Worm (Caenorhabditis elegans) whole organism, L1 larva: ENCODE data around the gene cpar-1.

Experiments used
- C04F5.9 ChIP-seq: sonication (generic microtip); optimal IDR thresholded peaks from 2 replicates; lab custom pipeline; 2016; ENCODE audit warnings: missing genetic modification characterization, missing compliant biosample characterization
- C16A3.4 ChIP-seq: fragments of 150-350 bp; optimal IDR thresholded peaks from 2 replicates; lab custom pipeline; 2014; ENCODE audit warnings: missing biosample characterization, missing genetic modification characterization
- C34B4.2 ChIP-seq: sonication (generic microtip); optimal IDR thresholded peaks from 2 replicates; lab custom pipeline; 2017; ENCODE audit warnings: mild to moderate bottlenecking, missing genetic modification characterization, missing compliant biosample characterization
- F16B12.6 ChIP-seq: fragments of 150-350 bp; optimal IDR thresholded peaks from 2 replicates; lab custom pipeline; 2014; ENCODE audit warnings: missing biosample characterization, missing genetic modification characterization
- alr-1 ChIP-seq: fragments of 200-800 bp; sonication (Bioruptor generic); optimal IDR thresholded peaks from 2 replicates; lab custom pipeline; 2018; ENCODE audit warnings: borderline replicate concordance, mild to moderate bottlenecking, missing genetic modification characterization, missing compliant biosample characterization
- ceh-82 ChIP-seq, 3 experiments: fragments of 150-350 bp in 1 of 3; sonication (generic microtip) in 2 of 3; optimal IDR thresholded peaks; 2 replicates each; lab custom pipeline; 2014 to 2017; ENCODE audit warnings: missing biosample characterization in 3 of 3, missing genetic modification characterization in 3 of 3
- ceh-90 ChIP-seq: sonication (generic microtip); optimal IDR thresholded peaks from 2 replicates; lab custom pipeline; 2016; ENCODE audit warnings: missing genetic modification characterization, missing compliant biosample characterization
- dpl-1 ChIP-seq, 3 experiments: fragments of 150-350 bp in 2 of 3; sonication (generic microtip) in 1 of 3; optimal IDR thresholded peaks; 2 replicates each; lab custom pipeline; 2014 to 2017; ENCODE audit warnings: missing biosample characterization in 3 of 3, missing genetic modification characterization in 3 of 3, missing genetic modification reagents in 3 of 3
- dsc-1 ChIP-seq: sonication (generic microtip); optimal IDR thresholded peaks from 2 replicates; lab custom pipeline; 2016; ENCODE audit warnings: mild to moderate bottlenecking, missing genetic modification characterization, missing compliant biosample characterization
- egl-13 ChIP-seq: sonication (generic microtip); optimal IDR thresholded peaks from 2 replicates; lab custom pipeline; 2016; ENCODE audit warnings: missing genotype, missing genetic modification reagents, missing genetic modification characterization, missing compliant biosample characterization
- ets-5 ChIP-seq: fragments of 200-800 bp; sonication (Bioruptor generic); IDR thresholded peaks from 2 replicates; pipeline ENCODE4 v1.3.6; 2022; ENCODE audit warnings: missing genetic modification characterization, missing compliant biosample characterization
- fkh-10 ChIP-seq: sonication (generic microtip); optimal IDR thresholded peaks from 2 replicates; lab custom pipeline; 2017; ENCODE audit warnings: missing biosample characterization, missing genetic modification reagents, missing genetic modification characterization
- fkh-8 ChIP-seq: sonication (generic microtip); optimal IDR thresholded peaks from 2 replicates; lab custom pipeline; 2016; ENCODE audit warnings: mild to moderate bottlenecking, missing genetic modification characterization, missing compliant biosample characterization
- hlh-17 ChIP-seq: fragments of 200-800 bp; sonication (Bioruptor generic); optimal IDR thresholded peaks from 2 replicates; lab custom pipeline; 2018; ENCODE audit warnings: missing genetic modification characterization, mild to moderate bottlenecking, missing compliant biosample characterization, moderate library complexity, borderline replicate concordance
- hlh-4 ChIP-seq: sonication (generic microtip); optimal IDR thresholded peaks from 2 replicates; lab custom pipeline; 2016; ENCODE audit warnings: mild to moderate bottlenecking, missing genetic modification characterization, missing compliant biosample characterization
- hpl-2 ChIP-seq: fragments of 150-350 bp; optimal IDR thresholded peaks from 2 replicates; lab custom pipeline; 2014; ENCODE audit warnings: missing biosample characterization, missing genetic modification reagents, missing genetic modification characterization
- irx-1 ChIP-seq: sonication (generic microtip); optimal IDR thresholded peaks from 2 replicates; lab custom pipeline; 2016; ENCODE audit warnings: missing genetic modification characterization, missing compliant biosample characterization
- isw-1 ChIP-seq: fragments of 200-800 bp; sonication (Bioruptor generic); IDR thresholded peaks from 2 replicates; pipeline ENCODE4 v1.3.6; 2022; ENCODE audit warnings: missing genetic modification characterization, missing compliant biosample characterization
- jun-1 ChIP-seq: fragments of 150-350 bp; optimal IDR thresholded peaks from 2 replicates; lab custom pipeline; 2014; ENCODE audit warnings: missing biosample characterization, missing genetic modification reagents, missing genetic modification characterization
- lin-13 ChIP-seq: fragments of 150-350 bp; optimal IDR thresholded peaks from 2 replicates; lab custom pipeline; 2014; ENCODE audit warnings: missing biosample characterization, missing genetic modification reagents, missing genetic modification characterization
- lin-14 ChIP-seq: fragments of 200-800 bp; sonication (Bioruptor generic); optimal IDR thresholded peaks from 2 replicates; lab custom pipeline; 2018; ENCODE audit warnings: mild to moderate bottlenecking, missing genetic modification characterization, moderate library complexity, missing compliant biosample characterization
- lin-35 ChIP-seq, 2 experiments: fragments of 150-350 bp; optimal IDR thresholded peaks; 2 replicates each; lab custom pipeline; 2014; ENCODE audit warnings: missing biosample characterization in 2 of 2, missing genetic modification characterization in 2 of 2, missing genetic modification reagents in 2 of 2
- lin-39 ChIP-seq: fragments of 150-350 bp; optimal IDR thresholded peaks from 2 replicates; lab custom pipeline; 2014; ENCODE audit warnings: missing biosample characterization, missing genetic modification reagents, missing genetic modification characterization
- lir-3 ChIP-seq: sonication (generic microtip); optimal IDR thresholded peaks from 2 replicates; lab custom pipeline; 2016; ENCODE audit warnings: mild to moderate bottlenecking, missing genetic modification characterization, moderate library complexity, missing compliant biosample characterization; ENCODE audit not compliant: poor library complexity
- lsy-2 ChIP-seq, 2 experiments: fragments of 150-350 bp; optimal IDR thresholded peaks; 2 replicates each; lab custom pipeline; 2014; ENCODE audit warnings: missing biosample characterization in 2 of 2, missing genetic modification characterization in 2 of 2
- mab-9 ChIP-seq: fragments of 200-800 bp; sonication (Bioruptor generic); IDR thresholded peaks from 2 replicates; pipeline ENCODE4 v1.3.6; 2022; ENCODE audit warnings: missing genetic modification reagents, missing genetic modification characterization, missing compliant biosample characterization
- mdl-1 ChIP-seq, 2 experiments: fragments of 150-350 bp; optimal IDR thresholded peaks; 2 replicates each; lab custom pipeline; 2014 to 2017; ENCODE audit warnings: missing biosample characterization in 2 of 2, missing genetic modification characterization in 2 of 2, inconsistent platforms in 1 of 2
- mef-2 ChIP-seq: fragments of 150-350 bp; optimal IDR thresholded peaks from 2 replicates; lab custom pipeline; 2014; ENCODE audit warnings: missing biosample characterization, missing genetic modification characterization
- mep-1 ChIP-seq: fragments of 150-350 bp; optimal IDR thresholded peaks from 2 replicates; lab custom pipeline; 2014; ENCODE audit warnings: missing biosample characterization, missing genetic modification characterization
- nhr-19 ChIP-seq: fragments of 200-800 bp; sonication (Bioruptor generic); conservative IDR thresholded peaks from 2 replicates; pipeline ENCODE4 v1.3.6; 2022; ENCODE audit warnings: missing genetic modification characterization, missing compliant biosample characterization
- nhr-47 ChIP-seq: sonication (generic microtip); optimal IDR thresholded peaks from 2 replicates; lab custom pipeline; 2016; ENCODE audit warnings: mild to moderate bottlenecking, missing genetic modification characterization, moderate library complexity, missing compliant biosample characterization
- nhr-71 ChIP-seq: sonication (generic microtip); optimal IDR thresholded peaks from 2 replicates; lab custom pipeline; 2016; ENCODE audit warnings: mild to moderate bottlenecking, missing genetic modification characterization, moderate library complexity, missing compliant biosample characterization
- nhr-76 ChIP-seq: sonication (generic microtip); optimal IDR thresholded peaks from 2 replicates; lab custom pipeline; 2017; ENCODE audit warnings: missing biosample characterization, missing genetic modification characterization
- nhr-84 ChIP-seq: sonication (generic microtip); optimal IDR thresholded peaks from 2 replicates; lab custom pipeline; 2017; ENCODE audit warnings: missing biosample characterization, missing genetic modification characterization
- nhr-90 ChIP-seq: sonication (generic microtip); optimal IDR thresholded peaks from 2 replicates; lab custom pipeline; 2016; ENCODE audit warnings: mild to moderate bottlenecking, missing genetic modification characterization, missing compliant biosample characterization; ENCODE audit not compliant: poor library complexity
- rnt-1 ChIP-seq: sonication (generic microtip); optimal IDR thresholded peaks from 2 replicates; lab custom pipeline; 2016; ENCODE audit warnings: mild to moderate bottlenecking, missing genetic modification characterization, moderate library complexity, missing compliant biosample characterization
- skn-1 ChIP-seq: fragments of 150-350 bp; optimal IDR thresholded peaks from 2 replicates; lab custom pipeline; 2014; ENCODE audit warnings: missing biosample characterization, missing genetic modification characterization
- snpc-4 ChIP-seq: fragments of 150-350 bp; optimal IDR thresholded peaks from 2 replicates; lab custom pipeline; 2014; ENCODE audit warnings: missing biosample characterization, missing genetic modification characterization
- snu-23 ChIP-seq: sonication (generic microtip); optimal IDR thresholded peaks from 2 replicates; lab custom pipeline; 2016; ENCODE audit warnings: missing genetic modification characterization, missing compliant biosample characterization
- sup-37 ChIP-seq: fragments of 200-800 bp; sonication (Bioruptor generic); optimal IDR thresholded peaks from 2 replicates; lab custom pipeline; 2018; ENCODE audit warnings: mild to moderate bottlenecking, missing genetic modification characterization, missing compliant biosample characterization
- tbx-2 ChIP-seq: sonication (generic microtip); optimal IDR thresholded peaks from 2 replicates; lab custom pipeline; 2016; ENCODE audit warnings: missing genetic modification characterization, missing compliant biosample characterization
- unc-130 ChIP-seq: fragments of 150-350 bp; optimal IDR thresholded peaks from 2 replicates; lab custom pipeline; 2017; ENCODE audit warnings: missing biosample characterization, missing genetic modification characterization, inconsistent platforms
- unc-30 ChIP-seq: sonication (generic microtip); optimal IDR thresholded peaks from 2 replicates; lab custom pipeline; 2017; ENCODE audit warnings: missing biosample characterization, missing genetic modification characterization
- unc-86 ChIP-seq: sonication (generic microtip); optimal IDR thresholded peaks from 2 replicates; lab custom pipeline; 2016; ENCODE audit warnings: missing genetic modification characterization, missing compliant biosample characterization
- vab-15 ChIP-seq: sonication (generic microtip); optimal IDR thresholded peaks from 2 replicates; lab custom pipeline; 2017; ENCODE audit warnings: missing genotype, mild to moderate bottlenecking, missing genetic modification characterization, missing compliant biosample characterization
- xbp-1 ChIP-seq: sonication (generic microtip); optimal IDR thresholded peaks from 2 replicates; lab custom pipeline; 2016; ENCODE audit warnings: missing genetic modification characterization, missing compliant biosample characterization
- zag-1 ChIP-seq: fragments of 150-350 bp; optimal IDR thresholded peaks from 2 replicates; lab custom pipeline; 2014; ENCODE audit warnings: missing biosample characterization, missing genetic modification characterization

Gene cpar-1

DNA sequence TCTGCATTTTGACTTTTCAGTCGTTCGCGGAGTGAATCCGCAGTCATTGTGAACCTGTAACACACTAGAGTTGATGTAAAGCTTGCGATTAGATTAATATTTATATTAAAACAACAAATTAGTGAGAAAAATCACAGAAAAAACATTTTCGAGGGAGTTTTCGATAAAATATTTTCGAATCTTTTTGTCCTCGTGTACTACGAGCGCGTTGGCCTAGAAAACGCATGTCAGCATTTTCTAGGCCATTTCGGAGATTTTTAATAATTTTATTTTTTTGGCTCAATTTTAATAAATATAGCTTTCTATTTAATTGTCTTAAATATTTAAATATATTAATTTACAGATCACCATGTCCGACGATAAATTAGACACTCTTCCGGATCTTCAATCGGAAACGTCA is 31.6 kb downstream of the cpar-1 start, which contains the start of gene B0464.9 (continued):
- peak; percentile 77 to 83 for TF ChIP-seq lsy-2 (tag; optimal IDR thresholded peaks at IDR 0.05; lab: Kevin White, UChicago)
- TF ChIP-seq dsc-1 (tag; lab: Kevin White, UChicago) = peak; percentile 78
- TF ChIP-seq lin-39 = peak; percentile 5
- TF ChIP-seq snpc-4 = no peak
- peak; percentile 16 to 70 (median 64) for TF ChIP-seq dpl-1 (GFP tag; optimal IDR thresholded peaks at IDR 0.05; lab: Kevin White, UChicago)
- peak; percentile 36 for TF ChIP-seq skn-1 (tag; lab: Kevin White, UChicago)
- TF ChIP-seq lin-35 (GFP tag; optimal IDR thresholded peaks at IDR 0.05; lab: Kevin White, UChicago) = peak; percentile 55 to 61
- peak; percentile 46 for TF ChIP-seq isw-1 (GFP tag; lab: Robert Waterston, UW)
- TF ChIP-seq snu-23 (GFP tag; lab: Kevin White, UChicago) = peak; percentile 72
- TF ChIP-seq ceh-90 (tag; lab: Kevin White, UChicago) = peak; percentile 91

DNA sequence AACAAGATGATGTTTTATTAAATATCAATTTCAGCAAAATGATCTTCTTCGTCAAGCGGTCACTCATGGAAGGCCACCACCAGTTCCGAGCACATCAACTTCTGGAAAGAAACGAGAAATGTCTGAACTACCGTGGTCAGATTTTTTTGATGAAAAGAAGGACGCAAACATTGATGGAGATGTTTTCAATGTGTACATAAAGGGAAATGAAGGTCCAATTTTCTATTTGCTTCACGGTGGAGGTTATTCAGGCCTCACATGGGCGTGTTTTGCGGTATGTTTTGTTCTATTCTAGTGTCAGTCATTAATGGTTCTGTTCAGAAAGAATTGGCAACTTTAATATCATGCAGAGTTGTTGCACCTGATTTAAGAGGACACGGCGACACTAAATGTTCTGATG is 32.0 kb downstream of the cpar-1 start, which contains the start of gene B0464.6:
TSS of gene B0464.6 (minus strand) at position 101 of the 400 bp plus-strand sequence.
- no peak for TF ChIP-seq C34B4.2 (tag; lab: Kevin White, UChicago)
- TF ChIP-seq hlh-4 (tag; lab: Kevin White, UChicago) = no peak
- TF ChIP-seq mef-2 (tag; lab: Kevin White, UChicago) = no peak
- no peak for TF ChIP-seq tbx-2 (tag; lab: Kevin White, UChicago)
- no peak for TF ChIP-seq unc-130 (tag; lab: Kevin White, UChicago)
- no peak for TF ChIP-seq hlh-17 (GFP tag; lab: Kevin White, UChicago)
- no peak for TF ChIP-seq lir-3
- TF ChIP-seq unc-86 (tag; lab: Kevin White, UChicago) = no peak
- TF ChIP-seq sup-37 (GFP tag; lab: Kevin White, UChicago) = no peak
- TF ChIP-seq zag-1 (tag; lab: Kevin White, UChicago) = no peak
- TF ChIP-seq lin-14 (GFP tag; lab: Kevin White, UChicago) = no peak
- no peak for TF ChIP-seq snu-23 (GFP tag; lab: Kevin White, UChicago)
- no peak for TF ChIP-seq fkh-8
- TF ChIP-seq C16A3.4 (tag; lab: Kevin White, UChicago) = no peak

DNA sequence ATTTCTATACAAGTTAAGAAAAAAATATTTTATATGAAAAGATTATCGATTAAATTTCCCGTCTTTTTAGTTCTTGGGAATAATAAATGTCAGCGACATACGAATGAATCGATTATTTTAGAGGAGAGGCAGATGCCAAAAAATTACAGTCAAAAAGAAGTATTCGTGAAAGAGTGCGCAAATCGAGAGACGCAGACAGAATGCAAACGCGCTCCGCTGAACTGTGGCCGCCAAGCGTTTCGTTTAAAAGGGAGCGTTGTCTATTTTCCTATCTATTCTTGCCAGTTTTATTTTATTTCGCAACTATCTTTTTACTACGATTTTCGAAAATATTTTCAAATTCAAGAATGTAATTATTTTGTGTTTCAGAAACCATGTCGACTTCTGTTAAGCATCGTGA is 33.2 kb downstream of the cpar-1 start, which contains the start of gene baf-1:
TSS of gene baf-1 (plus strand) at position 370 of the 400 bp plus-strand sequence.
- TF ChIP-seq mab-9 (GFP tag; lab: Robert Waterston, UW) = no peak
- TF ChIP-seq vab-15 = no peak
- TF ChIP-seq dpl-1 (GFP tag; optimal IDR thresholded peaks at IDR 0.05; lab: Kevin White, UChicago) = peak; percentile 70 to 80 (median 75)
- peak; percentile 15 for TF ChIP-seq jun-1 (tag; lab: Kevin White, UChicago)
- TF ChIP-seq ets-5 (GFP tag; lab: Robert Waterston, UW) = no peak
- peak; percentile 76 for TF ChIP-seq snpc-4
- TF ChIP-seq nhr-90 (tag; lab: Kevin White, UChicago) = peak; percentile 77
- peak; percentile 58 for TF ChIP-seq lin-13 (GFP tag; lab: Kevin White, UChicago)
- no peak for TF ChIP-seq alr-1 (tag; lab: Kevin White, UChicago)
- TF ChIP-seq ceh-90 (tag; lab: Kevin White, UChicago) = peak; percentile 57
- TF ChIP-seq nhr-19 = peak; percentile 46
- TF ChIP-seq rnt-1 (tag; lab: Kevin White, UChicago) = peak; percentile 83
- TF ChIP-seq hpl-2 (GFP tag; lab: Kevin White, UChicago) = peak; percentile 22
- TF ChIP-seq lin-35 (GFP tag; optimal IDR thresholded peaks at IDR 0.05; lab: Kevin White, UChicago) = peak; percentile 72 to 83
- no peak for TF ChIP-seq nhr-84 (tag; lab: Kevin White, UChicago)
- peak; percentile 65 for TF ChIP-seq xbp-1 (tag; lab: Kevin White, UChicago)
- TF ChIP-seq nhr-76 = no peak
- TF ChIP-seq snu-23 (GFP tag; lab: Kevin White, UChicago) = peak; percentile 60
- TF ChIP-seq fkh-10 (GFP tag; lab: Kevin White, UChicago) = no peak
- TF ChIP-seq nhr-47 (tag; lab: Kevin White, UChicago) = peak; percentile 78
- TF ChIP-seq nhr-71 = peak; percentile 77
- TF ChIP-seq zag-1 (tag; lab: Kevin White, UChicago) = no peak
- TF ChIP-seq dsc-1 (tag; lab: Kevin White, UChicago) = peak; percentile 44
- no peak for TF ChIP-seq egl-13 (tag; lab: Kevin White, UChicago)
- TF ChIP-seq lin-39 = peak; percentile 2
- no peak for TF ChIP-seq irx-1 (tag; lab: Kevin White, UChicago)
- TF ChIP-seq mep-1 = peak; percentile 51
- peak; percentile 55 for TF ChIP-seq lin-14 (GFP tag; lab: Kevin White, UChicago)
- peak in 1 of 2 experiments; percentile 3 for TF ChIP-seq mdl-1 (tag; optimal IDR thresholded peaks at IDR 0.05; lab: Kevin White, UChicago)
- TF ChIP-seq C34B4.2 (tag; lab: Kevin White, UChicago) = no peak
- TF ChIP-seq unc-30 = no peak
- TF ChIP-seq C04F5.9 = no peak
- peak; percentile 40 for TF ChIP-seq F16B12.6
- TF ChIP-seq ceh-82 (tag; optimal IDR thresholded peaks at IDR 0.05; lab: Kevin White, UChicago) = peak; percentile 18 to 55 (median 29)
- TF ChIP-seq unc-86 (tag; lab: Kevin White, UChicago) = peak; percentile 17
